Fruit fly (Drosophila melanogaster): ENCODE data around the gene CG32148.

DNA sequence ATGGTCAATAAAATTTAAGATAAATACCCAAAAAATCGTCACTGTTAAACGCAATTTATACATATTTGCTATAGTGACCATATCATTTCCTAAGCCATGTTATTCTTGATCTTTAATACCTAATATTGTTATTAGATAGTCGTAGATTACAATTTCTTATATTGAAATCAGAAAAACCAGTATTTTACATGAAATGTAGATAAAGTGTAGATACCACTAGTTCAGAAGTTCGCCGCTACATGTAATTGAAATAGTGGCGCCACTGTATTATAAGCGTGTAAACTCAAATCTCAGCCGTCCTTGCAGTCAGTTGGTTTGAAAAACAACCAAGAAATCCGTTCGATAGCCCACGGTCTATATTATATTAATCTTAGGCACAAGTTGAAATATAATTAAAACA, 24.8 kb downstream of the CG32148 start:
- TF ChIP-seq CG8478 (optimal IDR thresholded peaks at IDR 0.05) = no peak
- TF ChIP-seq CTCF (optimal IDR thresholded peaks at IDR 0.05) = peak; percentile 84 to 90
